Fruit fly (Drosophila melanogaster): Measurements from ENCODE around the gene Rheb.
A peak's percentile ranks its signal among the peaks of the same experiment; 100 is the strongest.

Gene Rheb

DNA sequence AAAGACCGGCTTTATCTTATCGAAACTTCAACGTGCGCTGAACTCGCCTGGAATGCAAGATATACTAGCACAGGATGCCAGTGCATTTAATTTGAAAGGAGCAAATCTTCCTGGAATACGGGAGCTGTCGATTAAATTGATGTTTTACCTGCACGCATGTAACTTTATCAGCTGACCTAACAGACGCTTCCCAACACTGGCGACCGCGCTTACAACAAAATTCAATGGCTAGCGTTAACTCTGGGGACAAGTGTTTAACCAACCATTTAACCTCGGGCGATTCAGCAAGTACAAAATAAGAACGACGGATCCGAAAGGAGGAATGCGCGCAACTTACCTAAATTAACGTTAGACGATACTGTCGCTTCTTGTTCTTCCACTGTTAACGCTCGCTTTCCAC lies 43.0 kb downstream of the Rheb start (continued):
- TF ChIP-seq pum (GFP tag; optimal IDR thresholded peaks at IDR 0.05) (no peak), rib (GFP tag; IDR thresholded peaks at IDR 0.05) (0 out of 2 replicates have a peak, but pooled peaks have one; percentile 42), stwl (tag; optimal IDR thresholded peaks at IDR 0.05) (peak; percentile 31), CG17186 (GFP tag; optimal IDR thresholded peaks at IDR 0.05) (peak; percentile 6), HHEX (GFP tag; optimal IDR thresholded peaks at IDR 0.05) (peak; percentile 10), H15 (GFP tag; IDR thresholded peaks at IDR 0.05) (no peak), Pdp1 (GFP tag; optimal IDR thresholded peaks at IDR 0.05) (peak in 1 of 2 experiments; percentile 23)

DNA sequence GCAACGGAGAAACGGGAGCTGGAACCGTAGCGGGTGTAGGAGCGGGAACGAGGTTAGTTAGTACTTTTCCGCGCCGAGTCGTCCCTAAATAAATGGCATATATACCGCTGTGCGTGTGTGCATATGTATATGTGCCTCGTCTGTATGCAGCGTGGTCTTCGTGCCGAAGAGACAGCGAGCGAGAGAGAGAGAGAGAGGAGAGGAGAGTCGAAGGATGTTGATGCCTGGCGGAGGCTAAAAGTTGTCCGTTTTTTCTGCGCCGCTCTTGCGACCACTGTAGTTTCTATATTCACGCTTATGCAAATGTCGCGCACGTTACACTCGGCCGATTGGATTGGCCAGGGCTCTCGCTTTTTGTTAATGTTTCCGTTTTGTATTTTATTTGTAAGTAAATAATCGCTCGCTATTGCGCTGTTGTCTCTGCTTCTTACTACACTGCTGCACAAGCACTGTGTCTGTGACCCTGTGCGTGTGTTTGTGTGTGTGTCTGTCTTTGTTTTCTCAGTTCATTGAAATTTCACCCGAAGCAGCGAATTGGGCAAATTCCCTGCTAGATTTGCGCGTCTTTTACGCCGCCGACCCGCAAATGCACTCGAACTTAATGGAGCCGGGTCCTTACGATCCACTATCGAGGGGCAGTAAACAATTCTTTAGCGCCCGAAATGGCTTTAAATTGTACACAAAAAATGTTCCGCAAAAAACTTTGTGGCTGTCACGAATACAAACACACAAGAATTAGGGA lies 43.8 kb downstream of the Rheb start, which contains the start of gene Rga:
Rga (minus strand) TSS at position 741 of the 742 bp plus-strand sequence.
- TF ChIP-seq Nf-YC (tag; optimal IDR thresholded peaks at IDR 0.05) (no peak), CG6813 (GFP tag; optimal IDR thresholded peaks at IDR 0.05) (no peak), Trl (optimal IDR thresholded peaks at IDR 0.05) (peak; percentile 78 to 81), Trl (GFP tag; optimal IDR thresholded peaks at IDR 0.05) (no peak), CG18764 (GFP tag; optimal IDR thresholded peaks at IDR 0.05) (no peak), bab2 (GFP tag; optimal IDR thresholded peaks at IDR 0.05) (no peak), Hr78 (GFP tag; optimal IDR thresholded peaks at IDR 0.05) (peak in 1 of 2 experiments; percentile 63), Dek (tag; optimal IDR thresholded peaks at IDR 0.05) (no peak), CG15011 (GFP tag; optimal IDR thresholded peaks at IDR 0.05) (no peak), Med (GFP tag) (peak; percentile 30), tin (GFP tag; optimal IDR thresholded peaks at IDR 0.05) (no peak), en (GFP tag; optimal IDR thresholded peaks at IDR 0.05) (no peak), fd96Cb (tag; optimal IDR thresholded peaks at IDR 0.05) (no peak), Sox100B (GFP tag; optimal IDR thresholded peaks at IDR 0.05) (no peak), gro (GFP tag; optimal IDR thresholded peaks at IDR 0.05) (no peak), Mrtf (GFP tag; IDR thresholded peaks at IDR 0.05) (no peak), amos (GFP tag; IDR thresholded peaks at IDR 0.05; ENCODE audit: partially characterized antibody) (no peak), Chrac-16 (GFP tag; optimal IDR thresholded peaks at IDR 0.05) (no peak), CG15601 (tag; optimal IDR thresholded peaks at IDR 0.05) (no peak), phol (tag; optimal IDR thresholded peaks at IDR 0.05) (no peak), CG14441 (GFP tag; IDR thresholded peaks at IDR 0.05) (no peak), maf-S (GFP tag; optimal IDR thresholded peaks at IDR 0.05) (no peak), sqz (GFP tag; optimal IDR thresholded peaks at IDR 0.05) (no peak), ERR (GFP tag; optimal IDR thresholded peaks at IDR 0.05) (no peak), Camta (GFP tag; optimal IDR thresholded peaks at IDR 0.05) (no peak), CG17912 (GFP tag; optimal IDR thresholded peaks at IDR 0.05) (no peak), CG10462 (GFP tag; optimal IDR thresholded peaks at IDR 0.05) (no peak), Fer1 (GFP tag; optimal IDR thresholded peaks at IDR 0.05) (peak; percentile 20), CoRest (tag; optimal IDR thresholded peaks at IDR 0.05) (no peak), mld (GFP tag; IDR thresholded peaks at IDR 0.05; ENCODE audit: partially characterized antibody) (no peak), CG31388 (GFP tag; optimal IDR thresholded peaks at IDR 0.05) (no peak), Deaf1 (tag; optimal IDR thresholded peaks at IDR 0.05) (peak; percentile 83), CG2116 (GFP tag; optimal IDR thresholded peaks at IDR 0.05) (no peak), trem (tag; optimal IDR thresholded peaks at IDR 0.05) (no peak), CG12219 (GFP tag; optimal IDR thresholded peaks at IDR 0.05) (no peak), CG10431 (GFP tag; optimal IDR thresholded peaks at IDR 0.05) (peak; percentile 10), CG7556 (GFP tag; optimal IDR thresholded peaks at IDR 0.05) (peak; percentile 5), Fer3 (tag; optimal IDR thresholded peaks at IDR 0.05) (no peak), CG14014 (GFP tag; IDR thresholded peaks at IDR 0.05) (no peak), CG6854 (GFP tag; optimal IDR thresholded peaks at IDR 0.05) (peak; percentile 6), fu2 (GFP tag; optimal IDR thresholded peaks at IDR 0.05) (no peak), Optix (GFP tag; IDR thresholded peaks at IDR 0.05) (no peak)
